Worm (Caenorhabditis elegans) whole organism, young adult: ENCODE data around the gene pfkb-1.2.

Experiments used
- B0035.1 ChIP-seq: sonication (generic microtip); optimal IDR thresholded peaks from 2 replicates; lab custom pipeline; 2016; ENCODE audit warnings: missing genetic modification characterization, mild to moderate bottlenecking, missing compliant biosample characterization, missing genotype, missing genetic modification reagents
- B0261.1 ChIP-seq: sonication (generic microtip); optimal IDR thresholded peaks from 2 replicates; lab custom pipeline; 2016; ENCODE audit warnings: mild to moderate bottlenecking, missing genetic modification characterization, moderate library complexity, missing compliant biosample characterization
- F10E7.11 ChIP-seq: sonication (generic microtip); optimal IDR thresholded peaks from 2 replicates; lab custom pipeline; 2017; ENCODE audit warnings: mild to moderate bottlenecking, missing genetic modification characterization, moderate library complexity, missing compliant biosample characterization
- F22D6.2 ChIP-seq: sonication (generic microtip); optimal IDR thresholded peaks from 2 replicates; lab custom pipeline; 2016; ENCODE audit warnings: mild to moderate bottlenecking, missing genetic modification characterization, missing compliant biosample characterization
- F37B4.10 ChIP-seq: fragments of 200-800 bp; sonication (Bioruptor generic); IDR thresholded peaks from 2 replicates; pipeline ENCODE4 v1.3.6; 2022; ENCODE audit warnings: missing genetic modification characterization, missing compliant biosample characterization
- K11D2.4 ChIP-seq: fragments of 200-800 bp; sonication (Bioruptor generic); IDR thresholded peaks from 2 replicates; pipeline ENCODE4 v1.3.6; 2022; ENCODE audit warnings: missing genetic modification reagents, missing genetic modification characterization, missing compliant biosample characterization
- T26A5.8 ChIP-seq: sonication (generic microtip); optimal IDR thresholded peaks from 2 replicates; lab custom pipeline; 2016; ENCODE audit warnings: missing genetic modification characterization, missing compliant biosample characterization
- Y53F4B.3 ChIP-seq: fragments of 200-800 bp; sonication (Bioruptor generic); IDR thresholded peaks from 2 replicates; pipeline ENCODE4 v1.3.6; 2022; ENCODE audit warnings: missing genetic modification reagents, missing genetic modification characterization, missing compliant biosample characterization
- Y53G8AR.9 ChIP-seq: fragments of 200-800 bp; sonication (Bioruptor generic); conservative IDR thresholded peaks from 2 replicates; pipeline ENCODE4 v1.3.6; 2022; ENCODE audit warnings: missing genetic modification reagents, missing genetic modification characterization, missing compliant biosample characterization
- Y56A3A.18 ChIP-seq: fragments of 200-800 bp; sonication (Bioruptor generic); IDR thresholded peaks from 2 replicates; pipeline ENCODE4 v1.3.6; 2022; ENCODE audit warnings: missing genetic modification reagents, missing genetic modification characterization, missing compliant biosample characterization
- Y79H2A.3 ChIP-seq: fragments of 200-800 bp; sonication (Bioruptor generic); conservative IDR thresholded peaks from 2 replicates; pipeline ENCODE4 v1.3.6; 2022; ENCODE audit warnings: missing genetic modification reagents, missing genetic modification characterization, missing compliant biosample characterization
- atf-7 ChIP-seq: sonication (generic microtip); optimal IDR thresholded peaks from 2 replicates; lab custom pipeline; 2017; ENCODE audit warnings: mild to moderate bottlenecking, missing genetic modification characterization, missing compliant biosample characterization
- athp-1 ChIP-seq: sonication (generic microtip); optimal IDR thresholded peaks from 2 replicates; lab custom pipeline; 2017; ENCODE audit warnings: mild to moderate bottlenecking, missing genetic modification characterization, missing compliant biosample characterization
- attf-5 ChIP-seq: fragments of 200-800 bp; sonication (Bioruptor generic); optimal IDR thresholded peaks from 2 replicates; lab custom pipeline; 2018; ENCODE audit warnings: mild to moderate bottlenecking, missing genetic modification characterization, missing compliant biosample characterization
- bed-1 ChIP-seq: fragments of 200-800 bp; sonication (Bioruptor generic); IDR thresholded peaks from 2 replicates; pipeline ENCODE4 v1.3.6; 2022; ENCODE audit warnings: missing genetic modification reagents, missing genetic modification characterization, missing compliant biosample characterization
- ccch-3 ChIP-seq: fragments of 200-800 bp; sonication (Bioruptor generic); optimal IDR thresholded peaks from 2 replicates; lab custom pipeline; 2018; ENCODE audit warnings: mild to moderate bottlenecking, missing genetic modification characterization, missing compliant biosample characterization
- cebp-2 ChIP-seq: fragments of 200-800 bp; sonication (Bioruptor generic); IDR thresholded peaks from 2 replicates; pipeline ENCODE4 v1.3.6; 2022; ENCODE audit warnings: missing genetic modification characterization, missing compliant biosample characterization
- ceh-79 ChIP-seq: sonication (generic microtip); optimal IDR thresholded peaks from 2 replicates; lab custom pipeline; 2017; ENCODE audit warnings: mild to moderate bottlenecking, missing genetic modification characterization, missing compliant biosample characterization
- chd-7 ChIP-seq: sonication (generic microtip); optimal IDR thresholded peaks from 2 replicates; lab custom pipeline; 2016; ENCODE audit warnings: mild to moderate bottlenecking, missing genetic modification characterization, moderate library complexity, missing compliant biosample characterization
- dpl-1 ChIP-seq: fragments of 150-350 bp; optimal IDR thresholded peaks from 2 replicates; lab custom pipeline; 2014; ENCODE audit warnings: missing biosample characterization, missing genetic modification reagents, missing genetic modification characterization
- egl-44 ChIP-seq: fragments of 200-800 bp; sonication (Bioruptor generic); IDR thresholded peaks from 2 replicates; pipeline ENCODE4 v1.3.6; 2022; ENCODE audit warnings: missing genetic modification reagents, missing genetic modification characterization, missing compliant biosample characterization
- fkh-3 ChIP-seq: sonication (generic microtip); optimal IDR thresholded peaks from 2 replicates; lab custom pipeline; 2016; ENCODE audit warnings: mild to moderate bottlenecking, missing genetic modification characterization, missing compliant biosample characterization
- let-526 ChIP-seq: fragments of 200-800 bp; sonication (Bioruptor generic); IDR thresholded peaks from 2 replicates; pipeline ENCODE4 v1.3.6; 2022; ENCODE audit warnings: missing genetic modification reagents, missing genetic modification characterization, missing compliant biosample characterization
- let-607 ChIP-seq, 2 experiments: fragments of 200-800 bp in 1 of 2; sonication (Bioruptor generic) in 1 of 2; sonication (generic microtip) in 1 of 2; optimal IDR thresholded peaks; 2 replicates each; lab custom pipeline; 2016 to 2018; ENCODE audit warnings: mild to moderate bottlenecking in 2 of 2, missing compliant biosample characterization in 2 of 2, missing genetic modification characterization in 2 of 2, moderate library complexity in 2 of 2, missing genotype in 1 of 2
- lin-35 ChIP-seq, 3 experiments: fragments of 150-350 bp in 2 of 3; sonication (generic microtip) in 1 of 3; optimal IDR thresholded peaks; 2 replicates each; lab custom pipeline; 2014 to 2018; ENCODE audit warnings: missing biosample characterization in 3 of 3, missing genetic modification characterization in 3 of 3, missing genetic modification reagents in 3 of 3
- lsy-27 ChIP-seq: sonication (generic microtip); optimal IDR thresholded peaks from 2 replicates; lab custom pipeline; 2017; ENCODE audit warnings: missing genetic modification characterization, mild to moderate bottlenecking, missing compliant biosample characterization, antibody characterized with exemption, missing genotype, borderline replicate concordance; ENCODE audit not compliant: insufficient read depth
- madf-10 ChIP-seq: sonication (generic microtip); optimal IDR thresholded peaks from 2 replicates; lab custom pipeline; 2016; ENCODE audit warnings: mild to moderate bottlenecking, missing genetic modification characterization, missing compliant biosample characterization
- madf-6 ChIP-seq: fragments of 200-800 bp; sonication (Bioruptor generic); IDR thresholded peaks from 2 replicates; pipeline ENCODE4 v1.3.6; 2022; ENCODE audit warnings: missing genetic modification reagents, missing genetic modification characterization, missing compliant biosample characterization
- mcd-1 ChIP-seq: fragments of 200-800 bp; sonication (Bioruptor generic); IDR thresholded peaks from 2 replicates; pipeline ENCODE4 v1.3.6; 2022; ENCODE audit warnings: missing genetic modification reagents, missing genetic modification characterization, missing compliant biosample characterization
- mel-28 ChIP-seq: sonication (generic microtip); optimal IDR thresholded peaks from 2 replicates; lab custom pipeline; 2016; ENCODE audit warnings: borderline replicate concordance, mild to moderate bottlenecking, missing genetic modification characterization, missing compliant biosample characterization
- nfya-1 ChIP-seq: sonication (generic microtip); optimal IDR thresholded peaks from 2 replicates; lab custom pipeline; 2017; ENCODE audit warnings: antibody characterized with exemption, missing compliant biosample characterization, missing genetic modification characterization, borderline replicate concordance; ENCODE audit not compliant: insufficient read depth
- nhr-80 ChIP-seq: sonication (generic microtip); optimal IDR thresholded peaks from 2 replicates; lab custom pipeline; 2016; ENCODE audit warnings: missing genetic modification characterization, missing compliant biosample characterization
- sdz-38 ChIP-seq: sonication (generic microtip); optimal IDR thresholded peaks from 2 replicates; lab custom pipeline; 2016; ENCODE audit warnings: missing genotype, missing genetic modification characterization, missing compliant biosample characterization
- sea-2 ChIP-seq: fragments of 200-800 bp; sonication (Bioruptor generic); IDR thresholded peaks from 2 replicates; pipeline ENCODE4 v1.3.6; 2022; ENCODE audit warnings: missing genetic modification characterization, missing compliant biosample characterization
- snpc-1.1 ChIP-seq: sonication (generic microtip); optimal IDR thresholded peaks from 2 replicates; lab custom pipeline; 2017; ENCODE audit warnings: missing genetic modification characterization, mild to moderate bottlenecking, missing compliant biosample characterization, antibody characterized with exemption, moderate library complexity, missing genotype, missing genetic modification reagents; ENCODE audit not compliant: insufficient read depth
- unc-62 ChIP-seq: fragments of 150-350 bp; optimal IDR thresholded peaks from 2 replicates; lab custom pipeline; 2014; ENCODE audit warnings: missing biosample characterization, missing genetic modification reagents, missing genetic modification characterization
- xnd-1 ChIP-seq: sonication (generic microtip); optimal IDR thresholded peaks from 2 replicates; lab custom pipeline; 2016; ENCODE audit warnings: missing genotype, missing genetic modification reagents, missing genetic modification characterization, missing compliant biosample characterization
- zfh-2 ChIP-seq: fragments of 200-800 bp; sonication (Bioruptor generic); conservative IDR thresholded peaks from 2 replicates; pipeline ENCODE4 v1.3.6; 2022; ENCODE audit warnings: missing genetic modification reagents, missing genetic modification characterization, missing compliant biosample characterization
- ztf-18 ChIP-seq: sonication (generic microtip); optimal IDR thresholded peaks from 2 replicates; lab custom pipeline; 2016; ENCODE audit warnings: missing genotype, mild to moderate bottlenecking, missing genetic modification characterization, missing compliant biosample characterization
- ztf-22 ChIP-seq: fragments of 200-800 bp; sonication (Bioruptor generic); optimal IDR thresholded peaks from 2 replicates; lab custom pipeline; 2018; ENCODE audit warnings: mild to moderate bottlenecking, missing genetic modification characterization, moderate library complexity, missing compliant biosample characterization
- ztf-25 ChIP-seq: fragments of 200-800 bp; sonication (Bioruptor generic); IDR thresholded peaks from 2 replicates; pipeline ENCODE4 v1.3.6; 2022; ENCODE audit warnings: missing genetic modification reagents, missing genetic modification characterization, missing compliant biosample characterization
- ztf-6 ChIP-seq: fragments of 200-800 bp; sonication (Bioruptor generic); IDR thresholded peaks from 2 replicates; pipeline ENCODE4 v1.3.6; 2022; ENCODE audit warnings: missing genetic modification reagents, missing genetic modification characterization, missing compliant biosample characterization

Gene pfkb-1.2

DNA sequence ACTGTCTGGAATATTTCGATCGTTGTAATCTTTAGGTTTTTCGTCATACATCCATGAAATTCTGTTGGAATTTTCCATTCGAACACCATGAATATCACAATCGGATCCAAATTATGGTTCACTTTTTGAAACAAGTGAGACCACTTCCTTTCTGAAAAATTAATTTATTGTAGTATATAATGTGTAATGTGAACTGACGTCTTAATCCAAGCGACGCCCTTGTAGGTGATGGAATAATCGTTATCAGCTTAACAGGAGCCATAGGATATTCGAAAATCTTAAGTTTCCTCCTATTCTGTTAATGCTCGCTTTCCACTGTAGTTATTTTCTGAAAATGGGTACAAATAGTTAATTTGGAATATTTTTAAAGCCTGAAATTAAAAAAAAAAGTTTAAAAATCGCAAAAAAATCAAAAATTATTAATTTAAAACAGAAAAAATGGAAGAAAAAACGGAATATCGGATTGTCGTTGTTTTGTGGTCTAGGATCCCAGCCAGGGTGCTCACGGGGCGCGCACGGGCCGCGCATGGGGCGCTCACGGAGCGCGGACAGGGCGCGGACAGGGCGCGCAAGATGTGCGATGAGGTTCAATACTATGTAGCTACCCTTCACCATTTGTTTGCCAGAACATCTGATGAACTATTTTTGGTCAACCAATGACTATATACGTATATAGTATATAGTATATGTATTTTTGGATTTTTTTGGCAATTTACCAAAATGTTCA is 20.7 kb downstream of the pfkb-1.2 start, which contains the start of gene K02B2.6:
TSS of gene K02B2.6 (minus strand) at position 51 of the 727 bp plus-strand sequence.
- no peak for TF ChIP-seq ccch-3
- no peak for TF ChIP-seq mcd-1 (GFP tag; lab: Robert Waterston, UW)
- TF ChIP-seq zfh-2 (GFP tag; lab: Robert Waterston, UW): peak; percentile 81
- TF ChIP-seq ztf-22 (GFP tag; lab: Kevin White, UChicago): no peak
- TF ChIP-seq B0035.1: no peak
- no peak for TF ChIP-seq F10E7.11 (tag; lab: Kevin White, UChicago)

DNA sequence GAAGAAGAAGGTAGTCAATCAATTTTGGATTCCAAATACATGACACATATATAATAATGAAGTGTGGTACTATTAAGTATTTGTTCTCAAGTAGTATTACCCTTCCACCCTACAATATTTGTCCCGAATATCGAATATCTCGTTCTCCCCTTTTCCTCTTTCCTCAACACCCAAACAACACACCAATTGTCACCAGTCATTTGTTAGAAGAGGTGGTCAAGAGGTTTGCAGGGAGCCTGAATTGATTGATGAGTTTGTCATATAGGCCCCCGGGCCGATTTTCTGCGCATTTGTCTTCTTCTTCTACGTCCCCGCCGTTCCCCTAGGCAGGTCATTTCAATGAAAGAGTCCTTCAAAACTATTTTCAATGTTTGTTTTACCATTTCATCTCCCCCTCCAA is 22.6 kb downstream of the pfkb-1.2 start:
- TF ChIP-seq zfh-2 (GFP tag; lab: Robert Waterston, UW) (no peak), ztf-18 (tag; lab: Kevin White, UChicago) (no peak), ztf-6 (GFP tag; lab: Robert Waterston, UW) (0 out of 2 replicates have a peak, but pooled peaks have one; percentile 26)

DNA sequence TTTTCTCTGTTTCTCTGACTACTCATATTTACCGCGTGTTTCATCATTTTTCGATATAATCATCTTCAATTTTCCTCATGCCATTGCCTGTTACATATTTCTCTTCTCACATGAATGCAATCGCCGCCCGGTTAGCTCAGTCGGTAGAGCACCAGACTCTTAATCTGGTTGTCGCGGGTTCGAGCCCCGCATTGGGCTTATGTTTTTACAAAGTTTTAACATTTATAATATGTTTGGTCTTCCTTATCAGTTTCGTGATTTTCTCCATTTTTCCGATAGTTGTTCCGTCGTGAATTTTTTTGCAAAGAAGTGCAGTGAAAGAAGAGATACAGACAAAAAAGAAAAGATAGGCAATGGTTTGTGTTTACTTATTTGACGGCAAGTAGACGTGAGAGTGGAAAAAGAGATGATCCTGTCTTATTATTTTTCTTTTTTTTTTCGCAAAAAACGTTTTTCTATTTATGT is 25.3 kb downstream of the pfkb-1.2 start:
- TF ChIP-seq Y79H2A.3 (GFP tag; lab: Robert Waterston, UW) (no peak; the same call in 1 of the 2 replicates), B0261.1 (peak; percentile 95), mel-28 (tag; lab: Kevin White, UChicago) (peak; percentile 59), atf-7 (tag; lab: Kevin White, UChicago) (peak; percentile 80), nfya-1 (tag; lab: Kevin White, UChicago) (no peak), let-607 (tag; optimal IDR thresholded peaks at IDR 0.05; lab: Kevin White, UChicago) (peak; percentile 62 to 83), B0035.1 (peak; percentile 72), Y53F4B.3 (GFP tag; lab: Robert Waterston, UW) (peak; percentile 56; the same call in 1 of the 2 replicates), ztf-25 (GFP tag; lab: Robert Waterston, UW) (peak; percentile 78; the same call in 1 of the 2 replicates), Y53G8AR.9 (0 out of 2 replicates have a peak, but pooled peaks have one; percentile 73), let-526 (peak; percentile 43; the same call in 1 of the 2 replicates), ztf-18 (tag; lab: Kevin White, UChicago) (peak; percentile 75), sea-2 (GFP tag; lab: Robert Waterston, UW) (0 out of 2 replicates have a peak, but pooled peaks have one; percentile 67), zfh-2 (GFP tag; lab: Robert Waterston, UW) (no peak), xnd-1 (tag; lab: Kevin White, UChicago) (no peak), madf-6 (GFP tag; lab: Robert Waterston, UW) (no peak; the same call in 1 of the 2 replicates), attf-5 (GFP tag; lab: Kevin White, UChicago) (peak; percentile 78), lin-35 (GFP tag; optimal IDR thresholded peaks at IDR 0.05; lab: Kevin White, UChicago) (peak in 1 of 3 experiments; percentile 80), bed-1 (GFP tag; lab: Robert Waterston, UW) (no peak), F37B4.10 (GFP tag; lab: Robert Waterston, UW) (no peak), Y56A3A.18 (peak; percentile 90; the same call in 1 of the 2 replicates), K11D2.4 (GFP tag; lab: Robert Waterston, UW) (peak; percentile 67), athp-1 (tag; lab: Kevin White, UChicago) (peak; percentile 54), unc-62 (GFP tag; lab: Kevin White, UChicago) (no peak), dpl-1 (GFP tag; lab: Kevin White, UChicago) (peak; percentile 45), nhr-80 (peak; percentile 95), snpc-1.1 (peak; percentile 73), madf-10 (tag; lab: Kevin White, UChicago) (peak; percentile 81), ceh-79 (peak; percentile 80), F22D6.2 (tag; lab: Kevin White, UChicago) (peak; percentile 59), T26A5.8 (tag; lab: Kevin White, UChicago) (peak; percentile 69), cebp-2 (GFP tag; lab: Robert Waterston, UW) (0 out of 2 replicates have a peak, but pooled peaks have one; percentile 54), egl-44 (GFP tag; lab: Robert Waterston, UW) (peak; percentile 77; the same call in 1 of the 2 replicates), fkh-3 (tag; lab: Kevin White, UChicago) (peak; percentile 27), sdz-38 (no peak), chd-7 (tag; lab: Kevin White, UChicago) (peak; percentile 87), lsy-27 (tag; lab: Kevin White, UChicago) (peak; percentile 78)
